Worm (Caenorhabditis elegans) whole organism, midembryonic: ENCODE results near the gene tag-297.

Experiments
- cog-1 ChIP-seq: sonication (generic microtip); optimal IDR thresholded peaks from 2 replicates; lab custom pipeline; 2016; ENCODE audit warnings: missing genetic modification characterization, missing compliant biosample characterization
- med-1 ChIP-seq: sonication (generic microtip); optimal IDR thresholded peaks from 2 replicates; lab custom pipeline; 2017; ENCODE audit warnings: missing genetic modification characterization, mild to moderate bottlenecking, missing compliant biosample characterization, antibody characterized with exemption, missing genetic modification reagents; ENCODE audit not compliant: insufficient read depth
- ref-1 ChIP-seq: fragments of 200-800 bp; sonication (Bioruptor generic); conservative IDR thresholded peaks from 2 replicates; pipeline ENCODE4 v1.3.6; 2022; ENCODE audit warnings: missing genetic modification reagents, missing genetic modification characterization, missing compliant biosample characterization
- ztf-29 ChIP-seq: fragments of 200-800 bp; sonication (Bioruptor generic); IDR thresholded peaks from 2 replicates; pipeline ENCODE4 v1.3.6; 2022; ENCODE audit warnings: missing genetic modification reagents, missing genetic modification characterization, missing compliant biosample characterization

- TF ChIP-seq cog-1 (tag; lab: Kevin White, UChicago) = no peak
- TF ChIP-seq med-1 (GFP tag; lab: Kevin White, UChicago) = no peak
- TF ChIP-seq ztf-29 (GFP tag; lab: Robert Waterston, UW) = no peak
- no peak for TF ChIP-seq ref-1
These were observed 16.6 kb downstream of the tag-297 start, which contains the start of gene atgp-2 for ce11 chrII:14643983-14644382.
